Worm (Caenorhabditis elegans) whole organism, L4 larva: ENCODE results near the gene hpo-10.
A peak's percentile ranks its signal among the peaks of the same experiment; 100 is the strongest.

Source experiments
- D1046.2 ChIP-seq: fragments of 200-800 bp; sonication (Bioruptor generic); IDR thresholded peaks from 2 replicates; pipeline ENCODE4 v1.3.6; 2022; ENCODE audit warnings: missing genetic modification characterization, missing compliant biosample characterization
- F26F4.8 ChIP-seq: fragments of 200-800 bp; sonication (Bioruptor generic); conservative IDR thresholded peaks from 2 replicates; pipeline ENCODE4 v1.3.6; 2022; ENCODE audit warnings: missing genetic modification characterization, missing compliant biosample characterization
- F44E2.7 ChIP-seq: fragments of 200-800 bp; sonication (Bioruptor generic); IDR thresholded peaks from 2 replicates; pipeline ENCODE4 v2.1.2; 2022; ENCODE audit warnings: missing genetic modification characterization, missing compliant biosample characterization
- F49E8.2 ChIP-seq: sonication (generic microtip); optimal IDR thresholded peaks from 2 replicates; lab custom pipeline; 2016; ENCODE audit warnings: missing compliant biosample characterization, mild to moderate bottlenecking, missing genetic modification characterization, borderline replicate concordance
- R02D3.7 ChIP-seq: fragments of 150-350 bp; sonication (generic microtip); optimal IDR thresholded peaks from 3 replicates; lab custom pipeline; 2014; ENCODE audit warnings: missing biosample characterization, missing genetic modification characterization
- T26A8.4 ChIP-seq: fragments of 200-800 bp; sonication (Bioruptor generic); IDR thresholded peaks from 2 replicates; pipeline ENCODE4 v1.3.6; 2022; ENCODE audit warnings: missing genetic modification characterization, missing compliant biosample characterization
- Y48G9A.11 ChIP-seq: fragments of 200-800 bp; sonication (Bioruptor generic); IDR thresholded peaks from 2 replicates; pipeline ENCODE4 v1.3.6; 2022; ENCODE audit warnings: missing genetic modification reagents, missing genetic modification characterization, missing compliant biosample characterization
- Y75B8A.6 ChIP-seq: fragments of 200-800 bp; sonication (Bioruptor generic); IDR thresholded peaks from 2 replicates; pipeline ENCODE4 v1.3.6; 2022; ENCODE audit warnings: missing genetic modification reagents, missing genetic modification characterization, missing compliant biosample characterization
- ZK337.2 ChIP-seq: fragments of 200-800 bp; sonication (Bioruptor generic); IDR thresholded peaks from 2 replicates; pipeline ENCODE4 v1.3.6; 2022; ENCODE audit warnings: missing genetic modification reagents, missing genetic modification characterization, missing compliant biosample characterization
- aly-2 ChIP-seq: sonication (generic microtip); optimal IDR thresholded peaks from 2 replicates; lab custom pipeline; 2018; ENCODE audit warnings: missing biosample characterization, missing genetic modification characterization
- ama-1 ChIP-seq: fragments of 150-350 bp; optimal IDR thresholded peaks from 2 replicates; lab custom pipeline; 2014; ENCODE audit warnings: inconsistent platforms, mixed read lengths
- arid-1 ChIP-seq: fragments of 200-800 bp; sonication (Bioruptor generic); conservative IDR thresholded peaks from 2 replicates; pipeline ENCODE4 v1.3.6; 2022; ENCODE audit warnings: missing genetic modification reagents, missing genetic modification characterization, missing compliant biosample characterization
- ceh-28 ChIP-seq: fragments of 150-350 bp; optimal IDR thresholded peaks from 2 replicates; lab custom pipeline; 2014; ENCODE audit warnings: missing biosample characterization, missing genetic modification reagents, missing genetic modification characterization
- ceh-32 ChIP-seq: sonication (generic microtip); optimal IDR thresholded peaks from 2 replicates; lab custom pipeline; 2016; ENCODE audit warnings: mild to moderate bottlenecking, missing genetic modification characterization, missing compliant biosample characterization; ENCODE audit not compliant: poor library complexity
- ceh-82 ChIP-seq: sonication (generic microtip); optimal IDR thresholded peaks from 2 replicates; lab custom pipeline; 2017; ENCODE audit warnings: missing biosample characterization, missing genetic modification characterization
- dmd-6 ChIP-seq: fragments of 200-800 bp; sonication (Bioruptor generic); IDR thresholded peaks from 2 replicates; pipeline ENCODE4 v1.3.6; 2022; ENCODE audit warnings: missing genetic modification reagents, missing genetic modification characterization, missing compliant biosample characterization
- dmd-8 ChIP-seq: fragments of 200-800 bp; sonication (Bioruptor generic); IDR thresholded peaks from 2 replicates; pipeline ENCODE4 v1.3.6; 2022; ENCODE audit warnings: missing genetic modification characterization, missing compliant biosample characterization
- dpl-1 ChIP-seq: fragments of 150-350 bp; optimal IDR thresholded peaks from 2 replicates; lab custom pipeline; 2014; ENCODE audit warnings: missing biosample characterization, missing genetic modification reagents, missing genetic modification characterization
- dve-1 ChIP-seq: sonication (generic microtip); optimal IDR thresholded peaks from 2 replicates; lab custom pipeline; 2017; ENCODE audit warnings: antibody characterized with exemption, mild to moderate bottlenecking, missing genetic modification characterization, missing compliant biosample characterization; ENCODE audit not compliant: insufficient read depth
- fkh-10 ChIP-seq: fragments of 150-350 bp; optimal IDR thresholded peaks from 2 replicates; lab custom pipeline; 2014; ENCODE audit warnings: missing biosample characterization, missing genetic modification reagents, missing genetic modification characterization
- hlh-11 ChIP-seq: fragments of 200-800 bp; sonication (Bioruptor generic); optimal IDR thresholded peaks from 2 replicates; lab custom pipeline; 2018; ENCODE audit warnings: mild to moderate bottlenecking, missing genetic modification characterization, missing compliant biosample characterization
- hlh-30 ChIP-seq: sonication (generic microtip); optimal IDR thresholded peaks from 2 replicates; lab custom pipeline; 2017; ENCODE audit warnings: antibody characterized with exemption, mild to moderate bottlenecking, missing genetic modification characterization, missing compliant biosample characterization; ENCODE audit not compliant: insufficient read depth
- hmg-1.1 ChIP-seq: fragments of 200-800 bp; sonication (Bioruptor generic); IDR thresholded peaks from 2 replicates; pipeline ENCODE4 v1.3.6; 2022; ENCODE audit warnings: missing genetic modification reagents, missing genetic modification characterization, missing compliant biosample characterization
- jun-1 ChIP-seq: fragments of 150-350 bp; optimal IDR thresholded peaks from 2 replicates; lab custom pipeline; 2014; ENCODE audit warnings: missing biosample characterization, missing genetic modification reagents, missing genetic modification characterization
- lim-7 ChIP-seq: fragments of 200-800 bp; sonication (Bioruptor generic); IDR thresholded peaks from 2 replicates; pipeline ENCODE4 v1.3.6; 2022; ENCODE audit warnings: missing genetic modification characterization, missing compliant biosample characterization
- lin-1 ChIP-seq: fragments of 200-800 bp; sonication (Bioruptor generic); IDR thresholded peaks from 2 replicates; pipeline ENCODE4 v1.3.6; 2022; ENCODE audit warnings: missing genetic modification reagents, missing genetic modification characterization, missing compliant biosample characterization
- lir-3 ChIP-seq: sonication (generic microtip); optimal IDR thresholded peaks from 2 replicates; lab custom pipeline; 2016; ENCODE audit warnings: mild to moderate bottlenecking, missing genetic modification characterization, missing compliant biosample characterization
- lsy-2 ChIP-seq, 2 experiments: fragments of 150-350 bp in 1 of 2; sonication (generic microtip) in 1 of 2; optimal IDR thresholded peaks; 2 replicates each; lab custom pipeline; 2014 to 2017; ENCODE audit warnings: missing biosample characterization in 2 of 2, missing genetic modification characterization in 2 of 2
- mdl-1 ChIP-seq, 2 experiments: fragments of 150-350 bp in 1 of 2; sonication (generic microtip) in 1 of 2; optimal IDR thresholded peaks; 2 replicates each; lab custom pipeline; 2014 to 2017; ENCODE audit warnings: missing biosample characterization in 2 of 2, missing genetic modification characterization in 2 of 2
- mep-1 ChIP-seq: fragments of 150-350 bp; sonication (generic microtip); optimal IDR thresholded peaks from 3 replicates; lab custom pipeline; 2014; ENCODE audit warnings: missing biosample characterization, missing genetic modification characterization
- mxl-3 ChIP-seq: fragments of 200-800 bp; sonication (Bioruptor generic); optimal IDR thresholded peaks from 2 replicates; lab custom pipeline; 2018; ENCODE audit warnings: mild to moderate bottlenecking, missing genetic modification characterization, missing compliant biosample characterization
- nhr-11 ChIP-seq: fragments of 150-350 bp; optimal IDR thresholded peaks from 2 replicates; lab custom pipeline; 2014; ENCODE audit warnings: missing biosample characterization, missing genetic modification characterization
- nhr-111 ChIP-seq: fragments of 200-800 bp; sonication (Bioruptor generic); optimal IDR thresholded peaks from 2 replicates; lab custom pipeline; 2018; ENCODE audit warnings: mild to moderate bottlenecking, missing genetic modification characterization, missing compliant biosample characterization
- nhr-28 ChIP-seq: fragments of 150-350 bp; optimal IDR thresholded peaks from 2 replicates; lab custom pipeline; 2014; ENCODE audit warnings: missing biosample characterization, missing genetic modification characterization
- nhr-48 ChIP-seq: sonication (generic microtip); optimal IDR thresholded peaks from 2 replicates; lab custom pipeline; 2016; ENCODE audit warnings: mild to moderate bottlenecking, missing genetic modification characterization, missing compliant biosample characterization
- skn-1 ChIP-seq: fragments of 150-350 bp; optimal IDR thresholded peaks from 2 replicates; lab custom pipeline; 2014; ENCODE audit warnings: missing biosample characterization, missing genetic modification characterization
- snpc-1.2 ChIP-seq: fragments of 200-800 bp; sonication (Bioruptor generic); IDR thresholded peaks from 2 replicates; pipeline ENCODE4 v1.3.6; 2022; ENCODE audit warnings: missing genetic modification reagents, missing genetic modification characterization, missing compliant biosample characterization
- snpc-4 ChIP-seq: fragments of 150-350 bp; optimal IDR thresholded peaks from 2 replicates; lab custom pipeline; 2014; ENCODE audit warnings: missing biosample characterization, missing genetic modification characterization
- spr-1 ChIP-seq: sonication (generic microtip); optimal IDR thresholded peaks from 2 replicates; lab custom pipeline; 2016; ENCODE audit warnings: mild to moderate bottlenecking, missing genetic modification characterization, missing compliant biosample characterization
- tra-1 ChIP-seq: fragments of 200-800 bp; sonication (Bioruptor generic); IDR thresholded peaks from 2 replicates; pipeline ENCODE4 v1.3.6; 2022; ENCODE audit warnings: missing genetic modification reagents, missing genetic modification characterization, missing compliant biosample characterization
- unc-130 ChIP-seq: sonication (generic microtip); optimal IDR thresholded peaks from 2 replicates; lab custom pipeline; 2016; ENCODE audit warnings: missing genetic modification reagents, missing genetic modification characterization, missing compliant biosample characterization
- unc-39 ChIP-seq: sonication (generic microtip); optimal IDR thresholded peaks from 2 replicates; lab custom pipeline; 2017; ENCODE audit warnings: missing biosample characterization, missing genetic modification characterization
- zfp-2 ChIP-seq: sonication (generic microtip); optimal IDR thresholded peaks from 2 replicates; lab custom pipeline; 2016; ENCODE audit warnings: mild to moderate bottlenecking, missing genetic modification characterization, missing compliant biosample characterization
- zfp-3 ChIP-seq: fragments of 200-800 bp; sonication (Bioruptor generic); conservative IDR thresholded peaks from 2 replicates; pipeline ENCODE4 v1.3.6; 2022; ENCODE audit warnings: missing genetic modification reagents, missing genetic modification characterization, missing compliant biosample characterization
- zip-11 ChIP-seq: fragments of 200-800 bp; sonication (Bioruptor generic); IDR thresholded peaks from 2 replicates; pipeline ENCODE4 v1.3.6; 2022; ENCODE audit warnings: missing genetic modification characterization, missing compliant biosample characterization
- ztf-11 ChIP-seq: fragments of 150-350 bp; optimal IDR thresholded peaks from 2 replicates; lab custom pipeline; 2014; ENCODE audit warnings: missing biosample characterization, missing genetic modification characterization

Gene hpo-10

DNA sequence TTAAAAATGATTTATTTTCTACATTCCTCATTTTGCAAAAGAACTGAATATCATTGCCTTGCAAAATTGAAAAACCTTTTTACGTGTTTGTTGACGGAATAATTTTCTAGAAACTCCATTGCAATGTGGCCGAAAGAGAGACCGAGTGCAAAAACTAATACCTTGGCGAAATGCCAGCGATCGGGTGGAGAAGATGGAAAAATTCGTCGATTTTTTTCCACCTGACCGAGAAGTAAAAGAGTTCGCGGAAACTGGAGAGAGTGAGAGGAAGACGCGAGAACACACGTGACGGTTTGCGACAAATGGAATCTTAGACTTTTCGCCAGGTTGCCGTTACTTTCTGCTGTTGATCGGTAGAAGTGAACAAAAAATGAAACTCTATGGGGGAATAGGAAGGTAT, 37.6 kb upstream of the hpo-10 start:
- TF ChIP-seq F26F4.8 (no peak), lsy-2 (tag; optimal IDR thresholded peaks at IDR 0.05; lab: Kevin White, UChicago) (peak in 1 of 2 experiments; percentile 59), dve-1 (tag; lab: Kevin White, UChicago) (peak; percentile 53), F44E2.7 (GFP tag; lab: Robert Waterston, UW) (no peak), hlh-11 (tag; lab: Kevin White, UChicago) (peak; percentile 71), dmd-8 (GFP tag; lab: Robert Waterston, UW) (no peak), zfp-2 (tag; lab: Kevin White, UChicago) (no peak), unc-130 (GFP tag; lab: Kevin White, UChicago) (no peak), mep-1 (tag; lab: Kevin White, UChicago) (peak; percentile 50), tra-1 (GFP tag; lab: Robert Waterston, UW) (no peak), zip-11 (GFP tag; lab: Robert Waterston, UW) (no peak), fkh-10 (no peak), hmg-1.1 (GFP tag; lab: Robert Waterston, UW) (no peak), lir-3 (tag; lab: Kevin White, UChicago) (no peak), unc-39 (tag; lab: Kevin White, UChicago) (no peak), dmd-6 (GFP tag; lab: Robert Waterston, UW) (peak; percentile 65), Y75B8A.6 (no peak), nhr-48 (peak; percentile 33), nhr-28 (tag; lab: Kevin White, UChicago) (peak; percentile 76), spr-1 (tag; lab: Kevin White, UChicago) (no peak), snpc-1.2 (GFP tag; lab: Robert Waterston, UW) (no peak), mdl-1 (tag; optimal IDR thresholded peaks at IDR 0.05; lab: Kevin White, UChicago) (peak; percentile 7 to 83), ZK337.2 (GFP tag; lab: Robert Waterston, UW) (no peak), arid-1 (GFP tag; lab: Robert Waterston, UW) (no peak), D1046.2 (GFP tag; lab: Robert Waterston, UW) (no peak), hlh-30 (tag; lab: Kevin White, UChicago) (peak; percentile 86), ceh-82 (tag; lab: Kevin White, UChicago) (no peak), mxl-3 (GFP tag; lab: Kevin White, UChicago) (peak; percentile 67), jun-1 (tag; lab: Kevin White, UChicago) (no peak), lin-1 (no peak), ama-1 (lab: Kevin White, UChicago) (peak; percentile 2), snpc-4 (no peak), aly-2 (tag; lab: Kevin White, UChicago) (no peak), F49E8.2 (tag; lab: Kevin White, UChicago) (no peak), zfp-3 (GFP tag; lab: Robert Waterston, UW) (no peak), R02D3.7 (tag; lab: Kevin White, UChicago) (no peak), lim-7 (GFP tag; lab: Robert Waterston, UW) (no peak), nhr-11 (tag; lab: Kevin White, UChicago) (peak; percentile 74), nhr-111 (no peak), ztf-11 (tag; lab: Kevin White, UChicago) (no peak), T26A8.4 (GFP tag; lab: Robert Waterston, UW) (0 out of 2 replicates have a peak, but pooled peaks have one; percentile 23), ceh-32 (no peak), Y48G9A.11 (GFP tag; lab: Robert Waterston, UW) (no peak), ceh-28 (tag; lab: Kevin White, UChicago) (no peak), dpl-1 (GFP tag; lab: Kevin White, UChicago) (peak; percentile 6), skn-1 (no peak)
- TF ChIP-seq, all 104 proteins: peak for 14
